Fruit fly (Drosophila melanogaster): ENCODE measurements around the gene CG12680.
A peak's percentile ranks its signal among the peaks of the same experiment; 100 is the strongest.

- TF ChIP-seq CG4496 (GFP tag; IDR thresholded peaks at IDR 0.05) = peak; percentile 88
- peak; percentile 64 for TF ChIP-seq CG12605 (GFP tag; IDR thresholded peaks at IDR 0.05)
- no peak for TF ChIP-seq D1 (tag; optimal IDR thresholded peaks at IDR 0.05)
- no peak for TF ChIP-seq EcR (GFP tag; optimal IDR thresholded peaks at IDR 0.05)
- peak; percentile 74 for TF ChIP-seq CG14655 (GFP tag; optimal IDR thresholded peaks at IDR 0.05)
Observed at dm6 chrX:5041525-5042454, 44.5 kb downstream of the CG12680 start.
